Worm (Caenorhabditis elegans) whole organism, late embryonic: ENCODE measurements around the gene smk-1.

ENCODE experiments used
- C08G9.2 ChIP-seq: sonication (generic microtip); optimal IDR thresholded peaks from 2 replicates; lab custom pipeline; 2016; ENCODE audit warnings: mild to moderate bottlenecking, missing genetic modification characterization, moderate library complexity, missing compliant biosample characterization
- F13H6.1 ChIP-seq: sonication (generic microtip); optimal IDR thresholded peaks from 2 replicates; lab custom pipeline; 2016; ENCODE audit warnings: missing genetic modification characterization, missing compliant biosample characterization
- K09A11.1 ChIP-seq: sonication (generic microtip); optimal IDR thresholded peaks from 2 replicates; lab custom pipeline; 2017; ENCODE audit warnings: antibody characterized with exemption, mild to moderate bottlenecking, missing genetic modification characterization, missing compliant biosample characterization; ENCODE audit not compliant: insufficient read depth
- Y22D7AL.16 ChIP-seq: sonication (generic microtip); optimal IDR thresholded peaks from 2 replicates; lab custom pipeline; 2016; ENCODE audit warnings: missing genetic modification characterization, missing compliant biosample characterization
- ama-1 ChIP-seq: fragments of 150-350 bp; optimal IDR thresholded peaks from 2 replicates; lab custom pipeline; 2014
- ceh-14 ChIP-seq: sonication (generic microtip); optimal IDR thresholded peaks from 2 replicates; lab custom pipeline; 2016; ENCODE audit warnings: missing genotype, missing genetic modification characterization, missing compliant biosample characterization
- ceh-18 ChIP-seq: sonication (generic microtip); optimal IDR thresholded peaks from 2 replicates; lab custom pipeline; 2016; ENCODE audit warnings: missing genetic modification characterization, missing compliant biosample characterization
- ceh-19 ChIP-seq: fragments of 200-800 bp; sonication (Bioruptor generic); optimal IDR thresholded peaks from 2 replicates; lab custom pipeline; 2018; ENCODE audit warnings: mild to moderate bottlenecking, missing genetic modification characterization, missing compliant biosample characterization
- ceh-2 ChIP-seq: sonication (generic microtip); optimal IDR thresholded peaks from 2 replicates; lab custom pipeline; 2016; ENCODE audit warnings: missing genotype, missing genetic modification characterization, missing compliant biosample characterization
- ceh-22 ChIP-seq: sonication (generic microtip); optimal IDR thresholded peaks from 2 replicates; lab custom pipeline; 2017; ENCODE audit warnings: missing biosample characterization, missing genetic modification characterization
- ceh-31 ChIP-seq: sonication (generic microtip); optimal IDR thresholded peaks from 2 replicates; lab custom pipeline; 2016; ENCODE audit warnings: missing genetic modification characterization, missing compliant biosample characterization
- ceh-48 ChIP-seq: sonication (generic microtip); optimal IDR thresholded peaks from 2 replicates; lab custom pipeline; 2016; ENCODE audit warnings: missing genetic modification characterization, inconsistent platforms, missing compliant biosample characterization
- che-1 ChIP-seq: sonication (generic microtip); optimal IDR thresholded peaks from 2 replicates; lab custom pipeline; 2016; ENCODE audit warnings: mild to moderate bottlenecking, missing genetic modification characterization, missing compliant biosample characterization
- dve-1 ChIP-seq: sonication (generic microtip); optimal IDR thresholded peaks from 2 replicates; lab custom pipeline; 2017; ENCODE audit warnings: antibody characterized with exemption, mild to moderate bottlenecking, missing genetic modification characterization, missing compliant biosample characterization
- elt-2 ChIP-seq: sonication (generic microtip); optimal IDR thresholded peaks from 2 replicates; lab custom pipeline; 2016; ENCODE audit warnings: missing genetic modification reagents, missing genetic modification characterization, missing compliant biosample characterization
- elt-4 ChIP-seq: sonication (generic microtip); optimal IDR thresholded peaks from 2 replicates; lab custom pipeline; 2016; ENCODE audit warnings: missing genetic modification characterization, missing compliant biosample characterization
- ets-4 ChIP-seq: sonication (generic microtip); optimal IDR thresholded peaks from 2 replicates; lab custom pipeline; 2016; ENCODE audit warnings: missing genetic modification characterization, missing compliant biosample characterization
- eyg-1 ChIP-seq: sonication (generic microtip); optimal IDR thresholded peaks from 2 replicates; lab custom pipeline; 2016; ENCODE audit warnings: missing genotype, missing genetic modification characterization, missing compliant biosample characterization
- fax-1 ChIP-seq: sonication (generic microtip); optimal IDR thresholded peaks from 2 replicates; lab custom pipeline; 2016; ENCODE audit warnings: missing genotype, missing genetic modification characterization, missing compliant biosample characterization
- fkh-10 ChIP-seq: fragments of 150-350 bp; optimal IDR thresholded peaks from 2 replicates; lab custom pipeline; 2014; ENCODE audit warnings: missing biosample characterization, missing genetic modification reagents, missing genetic modification characterization
- fkh-6 ChIP-seq: sonication (generic microtip); optimal IDR thresholded peaks from 2 replicates; lab custom pipeline; 2016; ENCODE audit warnings: missing genetic modification characterization, missing compliant biosample characterization
- hlh-13 ChIP-seq: fragments of 200-800 bp; sonication (Bioruptor generic); optimal IDR thresholded peaks from 2 replicates; lab custom pipeline; 2018; ENCODE audit warnings: mild to moderate bottlenecking, missing genetic modification characterization, missing compliant biosample characterization
- hlh-15 ChIP-seq: sonication (generic microtip); optimal IDR thresholded peaks from 2 replicates; lab custom pipeline; 2016; ENCODE audit warnings: missing genetic modification characterization, missing compliant biosample characterization
- hlh-30 ChIP-seq: sonication (generic microtip); optimal IDR thresholded peaks from 2 replicates; lab custom pipeline; 2017; ENCODE audit warnings: antibody characterized with exemption, missing genetic modification characterization, missing compliant biosample characterization; ENCODE audit not compliant: insufficient read depth
- hlh-8 ChIP-seq: sonication (generic microtip); optimal IDR thresholded peaks from 2 replicates; lab custom pipeline; 2016; ENCODE audit warnings: missing genotype, missing genetic modification characterization, missing compliant biosample characterization
- lin-11 ChIP-seq: fragments of 200-800 bp; sonication (Bioruptor generic); optimal IDR thresholded peaks from 2 replicates; lab custom pipeline; 2018; ENCODE audit warnings: mild to moderate bottlenecking, missing genetic modification characterization, missing compliant biosample characterization
- nfya-1 ChIP-seq: sonication (generic microtip); optimal IDR thresholded peaks from 2 replicates; lab custom pipeline; 2017; ENCODE audit warnings: missing genetic modification characterization, mild to moderate bottlenecking, missing compliant biosample characterization, antibody characterized with exemption, moderate library complexity
- nhr-232 ChIP-seq: sonication (generic microtip); optimal IDR thresholded peaks from 2 replicates; lab custom pipeline; 2016; ENCODE audit warnings: missing genetic modification characterization, missing compliant biosample characterization
- npax-4 ChIP-seq: sonication (generic microtip); optimal IDR thresholded peaks from 2 replicates; lab custom pipeline; 2016; ENCODE audit warnings: missing genetic modification characterization, missing compliant biosample characterization
- odd-2 ChIP-seq: sonication (generic microtip); optimal IDR thresholded peaks from 2 replicates; lab custom pipeline; 2017; ENCODE audit warnings: antibody characterized with exemption, mild to moderate bottlenecking, missing genetic modification characterization, missing compliant biosample characterization
- pat-9 ChIP-seq: fragments of 200-800 bp; sonication (Bioruptor generic); optimal IDR thresholded peaks from 2 replicates; lab custom pipeline; 2018; ENCODE audit warnings: mild to moderate bottlenecking, missing genetic modification characterization, moderate library complexity, missing compliant biosample characterization
- pax-1 ChIP-seq: fragments of 150-350 bp; optimal IDR thresholded peaks from 2 replicates; lab custom pipeline; 2014; ENCODE audit warnings: missing biosample characterization, missing genetic modification characterization
- pha-2 ChIP-seq: sonication (generic microtip); optimal IDR thresholded peaks from 2 replicates; lab custom pipeline; 2017; ENCODE audit warnings: mild to moderate bottlenecking, missing genetic modification characterization, missing compliant biosample characterization
- sdc-2 ChIP-seq: sonication (generic microtip); optimal IDR thresholded peaks from 2 replicates; lab custom pipeline; 2016; ENCODE audit warnings: missing genotype, missing genetic modification characterization, missing compliant biosample characterization
- sox-2 ChIP-seq: fragments of 200-800 bp; sonication (Bioruptor generic); IDR thresholded peaks from 2 replicates; pipeline ENCODE4 v1.3.6; 2022; ENCODE audit warnings: missing genetic modification reagents, missing genetic modification characterization, missing compliant biosample characterization
- sox-4 ChIP-seq: sonication (generic microtip); optimal IDR thresholded peaks from 2 replicates; lab custom pipeline; 2017; ENCODE audit warnings: mild to moderate bottlenecking, missing genetic modification characterization, inconsistent platforms, missing compliant biosample characterization
- tbx-2 ChIP-seq: sonication (generic microtip); optimal IDR thresholded peaks from 2 replicates; lab custom pipeline; 2016; ENCODE audit warnings: missing genetic modification characterization, missing compliant biosample characterization
- tbx-7 ChIP-seq: sonication (generic microtip); optimal IDR thresholded peaks from 2 replicates; lab custom pipeline; 2016; ENCODE audit warnings: missing genotype, missing genetic modification characterization, missing compliant biosample characterization
- ttx-3 ChIP-seq: sonication (generic microtip); optimal IDR thresholded peaks from 2 replicates; lab custom pipeline; 2016; ENCODE audit warnings: missing genetic modification reagents, missing genetic modification characterization, missing compliant biosample characterization
- unc-3 ChIP-seq, 2 experiments: fragments of 200-800 bp in 1 of 2; sonication (Bioruptor generic) in 1 of 2; sonication (generic microtip) in 1 of 2; conservative IDR thresholded peaks in 1 of 2; optimal IDR thresholded peaks in 1 of 2; 2 replicates each; pipeline versions ENCODE4 v1.3.6 to Lab custom; 2016 to 2022; ENCODE audit warnings: missing compliant biosample characterization in 2 of 2, missing genetic modification characterization in 2 of 2, missing genetic modification reagents in 1 of 2
- unc-42 ChIP-seq: sonication (generic microtip); optimal IDR thresholded peaks from 2 replicates; lab custom pipeline; 2016; ENCODE audit warnings: missing genotype, missing genetic modification characterization, missing compliant biosample characterization
- unc-55 ChIP-seq: sonication (generic microtip); optimal IDR thresholded peaks from 2 replicates; lab custom pipeline; 2017; ENCODE audit warnings: missing biosample characterization, missing genetic modification reagents, missing genetic modification characterization
- unc-86 ChIP-seq: sonication (generic microtip); optimal IDR thresholded peaks from 2 replicates; lab custom pipeline; 2016; ENCODE audit warnings: missing genetic modification characterization, missing compliant biosample characterization

Gene smk-1

ce11 chrV:8623754-8624153 is 16.2 kb downstream of the smk-1 start, which contains the start of gene F41E6.17:
TSS of gene F41E6.17 (plus strand) at chrV:8624101.
- peak; percentile 62 for TF ChIP-seq unc-42
- no peak for TF ChIP-seq nhr-232 (tag; lab: Kevin White, UChicago)
- no peak for TF ChIP-seq fax-1
- no peak for TF ChIP-seq pax-1 (tag; lab: Kevin White, UChicago)
- TF ChIP-seq sox-4 (tag; lab: Kevin White, UChicago): no peak
- no peak for TF ChIP-seq sdc-2 (tag; lab: Kevin White, UChicago)
- TF ChIP-seq, all 69 proteins: peak for 1

ce11 chrV:8626406-8626805 is 18.8 kb downstream of the smk-1 start:
- peak; percentile 12 for TF ChIP-seq unc-55
- TF ChIP-seq ama-1: no peak
- TF ChIP-seq, all 69 proteins: peak for 1

ce11 chrV:8627580-8627979 is 20.0 kb downstream of the smk-1 start:
- no peak for TF ChIP-seq unc-55
- TF ChIP-seq ama-1: no peak
- no peak for TF ChIP-seq sox-2
- no peak for TF ChIP-seq hlh-13 (GFP tag; lab: Kevin White, UChicago)
- TF ChIP-seq hlh-8 (tag; lab: Kevin White, UChicago): no peak
- no peak for TF ChIP-seq elt-2 (tag; lab: Kevin White, UChicago)
- TF ChIP-seq elt-4: no peak
- TF ChIP-seq nhr-232 (tag; lab: Kevin White, UChicago): no peak

DNA sequence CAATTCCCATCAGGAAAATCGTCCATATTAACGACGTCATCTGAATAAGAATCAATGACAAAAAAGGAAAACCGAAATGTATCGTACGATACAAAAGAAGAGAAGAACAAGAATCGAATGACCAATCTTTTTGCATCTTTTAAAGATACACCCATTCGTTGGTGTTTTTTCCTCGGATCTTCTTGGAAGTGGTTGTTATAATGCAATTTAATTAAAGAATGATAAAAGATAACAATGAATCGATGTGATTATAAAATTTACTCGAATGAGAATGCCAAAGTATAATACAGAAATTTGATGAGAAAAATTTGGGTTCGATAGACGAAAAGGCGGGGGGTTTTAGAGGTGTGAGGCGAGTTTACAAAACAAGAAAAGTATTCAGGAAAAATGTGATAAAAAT is 21.4 kb downstream of the smk-1 start, which contains the start of gene F41E6.12:
F41E6.12 (minus strand) TSS at position 101 of the 400 bp plus-strand sequence.
- no peak for TF ChIP-seq ttx-3 (tag; lab: Kevin White, UChicago)
- no peak for TF ChIP-seq ceh-19 (GFP tag; lab: Kevin White, UChicago)
- TF ChIP-seq K09A11.1: no peak
- TF ChIP-seq ceh-22 (tag; lab: Kevin White, UChicago): no peak
- no peak for TF ChIP-seq hlh-15 (tag; lab: Kevin White, UChicago)

DNA sequence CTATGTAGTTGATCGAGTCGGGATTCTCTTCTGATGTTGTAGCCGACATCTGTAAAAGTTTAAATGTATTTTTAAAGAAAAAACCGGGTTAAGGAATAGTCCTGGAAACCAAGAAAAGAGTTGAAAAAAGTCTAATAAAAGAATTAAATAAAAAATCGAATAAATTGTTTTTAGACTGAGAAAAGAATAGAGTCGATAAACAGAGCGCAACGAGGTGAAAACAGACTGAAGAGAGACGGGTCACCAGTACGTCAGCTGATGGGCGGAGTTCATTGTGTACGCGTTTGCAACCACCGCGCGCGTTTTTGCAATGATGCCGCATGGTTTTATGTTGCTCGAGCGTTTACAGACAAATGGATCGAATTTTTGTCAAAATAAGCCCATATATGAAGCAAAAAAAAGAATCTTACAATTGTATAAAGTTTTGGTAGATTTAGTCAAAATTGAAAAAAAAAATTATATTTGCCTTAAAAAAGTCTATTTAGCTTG is 23.7 kb downstream of the smk-1 start, which contains the start of gene atg-18:
atg-18 (minus strand) TSS at position 51 of the 489 bp plus-strand sequence.
- TF ChIP-seq C08G9.2 (tag; lab: Kevin White, UChicago) (no peak), nfya-1 (tag; lab: Kevin White, UChicago) (peak; percentile 68), unc-42 (peak; percentile 49), hlh-8 (tag; lab: Kevin White, UChicago) (peak; percentile 56), ceh-14 (peak; percentile 51), ceh-18 (peak; percentile 38), sdc-2 (tag; lab: Kevin White, UChicago) (peak; percentile 21), pha-2 (tag; lab: Kevin White, UChicago) (peak; percentile 14), tbx-7 (tag; lab: Kevin White, UChicago) (peak; percentile 2), hlh-15 (tag; lab: Kevin White, UChicago) (peak; percentile 32), sox-4 (tag; lab: Kevin White, UChicago) (peak; percentile 70), F13H6.1 (tag; lab: Kevin White, UChicago) (peak; percentile 55), dve-1 (no peak), fkh-10 (GFP tag; lab: Kevin White, UChicago) (peak; percentile 19), unc-3 (GFP tag; conservative IDR thresholded peaks at IDR 0.05; lab: Robert Waterston, UW) (no peak), unc-3 (tag; optimal IDR thresholded peaks at IDR 0.05; lab: Kevin White, UChicago) (peak; percentile 63), Y22D7AL.16 (tag; lab: Kevin White, UChicago) (no peak), ceh-2 (tag; lab: Kevin White, UChicago) (peak; percentile 68), fkh-6 (peak; percentile 17), unc-86 (tag; lab: Kevin White, UChicago) (peak; percentile 63), fax-1 (peak; percentile 50), che-1 (tag; lab: Kevin White, UChicago) (peak; percentile 52), pat-9 (tag; lab: Kevin White, UChicago) (peak; percentile 21), ceh-48 (tag; lab: Kevin White, UChicago) (no peak), nhr-232 (tag; lab: Kevin White, UChicago) (peak; percentile 35), npax-4 (no peak), lin-11 (tag; lab: Kevin White, UChicago) (peak; percentile 26), hlh-30 (tag; lab: Kevin White, UChicago) (peak; percentile 95), tbx-2 (tag; lab: Kevin White, UChicago) (peak; percentile 82), eyg-1 (no peak), ets-4 (tag; lab: Kevin White, UChicago) (peak; percentile 25), ceh-31 (tag; lab: Kevin White, UChicago) (peak; percentile 81), odd-2 (tag; lab: Kevin White, UChicago) (peak; percentile 20), hlh-13 (GFP tag; lab: Kevin White, UChicago) (no peak)
